Fruit fly (Drosophila melanogaster): ENCODE results near the gene CG12535.

CG12535 gene

DNA sequence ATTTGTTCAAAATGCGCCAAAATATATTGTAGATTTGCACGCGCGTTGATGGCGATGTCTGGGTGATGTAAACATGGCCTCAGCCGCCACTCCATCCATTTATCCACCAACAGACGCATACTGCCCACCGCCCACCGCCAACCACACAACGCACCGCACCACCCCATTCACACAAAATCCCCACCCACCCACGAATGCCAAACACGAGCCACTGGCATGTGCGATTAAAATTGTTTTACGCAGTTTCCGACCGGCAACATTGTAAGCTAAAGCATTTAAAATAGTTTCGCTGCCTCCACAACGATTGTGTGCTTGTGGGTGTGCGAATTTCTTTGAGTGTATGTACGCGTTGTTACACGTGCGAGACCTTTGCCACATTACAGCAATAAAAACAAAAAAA, 8.2 kb downstream of the CG12535 start (continued):
- TF ChIP-seq Dek (tag; optimal IDR thresholded peaks at IDR 0.05) (no peak), Pdp1 (GFP tag; optimal IDR thresholded peaks at IDR 0.05) (peak in 1 of 2 experiments; percentile 3), CG14710 (tag; optimal IDR thresholded peaks at IDR 0.05) (no peak), ranshi (GFP tag; IDR thresholded peaks at IDR 0.05) (0 out of 2 replicates have a peak, but pooled peaks have one; percentile 16), Hey (tag; optimal IDR thresholded peaks at IDR 0.05) (no peak), bsh (GFP tag; optimal IDR thresholded peaks at IDR 0.05) (no peak), cad (GFP tag; optimal IDR thresholded peaks at IDR 0.05) (no peak), Fer3 (tag; optimal IDR thresholded peaks at IDR 0.05) (no peak), chinmo (GFP tag; IDR thresholded peaks at IDR 0.05; ENCODE audit: partially characterized antibody) (0 out of 4 replicates have a peak, but pooled peaks have one; percentile 65), sug (tag; optimal IDR thresholded peaks at IDR 0.05) (peak; percentile 39), twi (tag; optimal IDR thresholded peaks at IDR 0.05) (no peak), run (tag; optimal IDR thresholded peaks at IDR 0.05) (no peak), gsb-n (tag; optimal IDR thresholded peaks at IDR 0.05) (no peak), h (optimal IDR thresholded peaks at IDR 0.05) (no peak), Hr51 (GFP tag; optimal IDR thresholded peaks at IDR 0.05) (no peak), CG11560 (tag; IDR thresholded peaks at IDR 0.05) (no peak), gcm (GFP tag; optimal IDR thresholded peaks at IDR 0.05) (no peak), CG7372 (GFP tag; IDR thresholded peaks at IDR 0.05) (no peak), CoRest (tag; optimal IDR thresholded peaks at IDR 0.05) (no peak), CG16779 (GFP tag; IDR thresholded peaks at IDR 0.05) (no peak), CG7928 (GFP tag; optimal IDR thresholded peaks at IDR 0.05) (no peak), CG6175 (GFP tag; IDR thresholded peaks at IDR 0.05) (no peak), CG18011 (GFP tag; optimal IDR thresholded peaks at IDR 0.05) (no peak), bowl (GFP tag; IDR thresholded peaks at IDR 0.05) (no peak), CG12391 (tag; optimal IDR thresholded peaks at IDR 0.05) (no peak), Neu2 (GFP tag; optimal IDR thresholded peaks at IDR 0.05; ENCODE audit: borderline replicate concordance) (no peak), Hmx (GFP tag; optimal IDR thresholded peaks at IDR 0.05) (no peak), dimm (GFP tag; IDR thresholded peaks at IDR 0.05) (no peak), CG3065 (GFP tag; optimal IDR thresholded peaks at IDR 0.05) (no peak), fu2 (GFP tag; optimal IDR thresholded peaks at IDR 0.05) (no peak), CG4820 (GFP tag; optimal IDR thresholded peaks at IDR 0.05) (no peak), exex (tag; optimal IDR thresholded peaks at IDR 0.05) (no peak), da (GFP tag; optimal IDR thresholded peaks at IDR 0.05) (no peak), CG18262 (tag; optimal IDR thresholded peaks at IDR 0.05) (no peak), MESR4 (GFP tag; optimal IDR thresholded peaks at IDR 0.05) (no peak), gce (GFP tag; IDR thresholded peaks at IDR 0.05) (no peak), HLHmδ (GFP tag; optimal IDR thresholded peaks at IDR 0.05) (no peak), CG9437 (GFP tag; optimal IDR thresholded peaks at IDR 0.05) (no peak), Scr (GFP tag; IDR thresholded peaks at IDR 0.05; ENCODE audit: partially characterized antibody) (no peak), CG17186 (GFP tag; optimal IDR thresholded peaks at IDR 0.05) (no peak), B-H1 (GFP tag; IDR thresholded peaks at IDR 0.05) (no peak), sim (GFP tag; IDR thresholded peaks at IDR 0.05) (no peak), Gsc (GFP tag; IDR thresholded peaks at IDR 0.05) (no peak), row (GFP tag; IDR thresholded peaks at IDR 0.05) (peak; percentile 11; the same call in 1 of the 3 replicates), phol (tag; optimal IDR thresholded peaks at IDR 0.05) (no peak), crp (GFP tag; optimal IDR thresholded peaks at IDR 0.05) (no peak), Nf-YC (tag; optimal IDR thresholded peaks at IDR 0.05) (no peak), CG6254 (GFP tag; optimal IDR thresholded peaks at IDR 0.05) (no peak), CG30431 (GFP tag; optimal IDR thresholded peaks at IDR 0.05) (no peak), Xrp1 (GFP tag; IDR thresholded peaks at IDR 0.05) (no peak), usp (GFP tag; optimal IDR thresholded peaks at IDR 0.05) (no peak)
